Fruit fly (Drosophila melanogaster) whole organism, pupa: ENCODE measurements around the gene Prx1.

ENCODE experiments used
- CG10348 ChIP-seq: fragments of 200-800 bp; sonication (Bioruptor generic); IDR thresholded peaks from 2 replicates; pipeline ENCODE4 v1.3.6; 2022; ENCODE audit warnings: missing biosample characterization, missing genetic modification characterization
- CG12605 ChIP-seq: fragments of 200-800 bp; sonication (Bioruptor generic); IDR thresholded peaks from 2 replicates; pipeline ENCODE4 v1.3.6; 2022; ENCODE audit warnings: missing biosample characterization, missing genetic modification characterization
- CG13204 ChIP-seq: fragments of 200-800 bp; sonication (Bioruptor generic); optimal IDR thresholded peaks from 2 replicates; lab custom pipeline; 2018; ENCODE audit warnings: missing biosample characterization, mild to moderate bottlenecking, missing genetic modification characterization, moderate library complexity
- CG14655 ChIP-seq: fragments of 200-800 bp; sonication (Bioruptor generic); optimal IDR thresholded peaks from 3 replicates; lab custom pipeline; 2017; ENCODE audit warnings: mild to moderate bottlenecking, missing biosample characterization, missing genetic modification reagents, missing genetic modification characterization
- CG15710 ChIP-seq: fragments of 200-800 bp; sonication (Bioruptor generic); optimal IDR thresholded peaks from 2 replicates; lab custom pipeline; 2018; ENCODE audit warnings: missing biosample characterization, mild to moderate bottlenecking, missing genetic modification characterization, moderate library complexity
- CG17806 ChIP-seq: fragments of 200-800 bp; sonication (Bioruptor generic); optimal IDR thresholded peaks from 2 replicates; lab custom pipeline; 2018; ENCODE audit warnings: missing biosample characterization, mild to moderate bottlenecking, missing genetic modification characterization, moderate library complexity
- CG32121 ChIP-seq: fragments of 200-800 bp; sonication (Bioruptor generic); IDR thresholded peaks from 2 replicates; pipeline ENCODE4 v1.3.6; 2022; ENCODE audit warnings: missing biosample characterization, missing genetic modification characterization
- CG34367 ChIP-seq: fragments of 200-800 bp; sonication (Bioruptor generic); optimal IDR thresholded peaks from 2 replicates; lab custom pipeline; 2018; ENCODE audit warnings: missing biosample characterization, mild to moderate bottlenecking, missing genetic modification characterization
- CG4496 ChIP-seq: fragments of 200-800 bp; sonication (Bioruptor generic); IDR thresholded peaks from 3 replicates; pipeline ENCODE4 v1.3.6; 2022; ENCODE audit warnings: missing biosample characterization, missing genetic modification characterization
- CG8159 ChIP-seq: fragments of 200-800 bp; sonication (Bioruptor generic); optimal IDR thresholded peaks from 3 replicates; lab custom pipeline; 2018; ENCODE audit warnings: missing biosample characterization, mild to moderate bottlenecking, missing genetic modification characterization, moderate library complexity
- CG8301 ChIP-seq: fragments of 200-800 bp; sonication (Bioruptor generic); optimal IDR thresholded peaks from 2 replicates; lab custom pipeline; 2018; ENCODE audit warnings: missing biosample characterization, mild to moderate bottlenecking, missing genetic modification characterization
- CG9948 ChIP-seq: fragments of 200-800 bp; sonication (Bioruptor generic); optimal IDR thresholded peaks from 2 replicates; lab custom pipeline; 2018; ENCODE audit warnings: missing biosample characterization, mild to moderate bottlenecking, missing genetic modification characterization, moderate library complexity
- D1 ChIP-seq: fragments of 200-800 bp; sonication (Bioruptor generic); optimal IDR thresholded peaks from 2 replicates; lab custom pipeline; 2018; ENCODE audit warnings: missing biosample characterization, mild to moderate bottlenecking, missing genetic modification characterization, moderate library complexity
- EcR ChIP-seq: fragments of 200-800 bp; sonication (Bioruptor generic); optimal IDR thresholded peaks from 3 replicates; lab custom pipeline; 2019; ENCODE audit warnings: missing biosample characterization, missing genetic modification characterization, mild to moderate bottlenecking, moderate library complexity, missing genetic modification reagents
- Ets98B ChIP-seq: fragments of 200-800 bp; sonication (Bioruptor generic); IDR thresholded peaks from 2 replicates; pipeline ENCODE4 v1.3.6; 2022; ENCODE audit warnings: missing biosample characterization, missing genetic modification characterization
- Pif1A ChIP-seq: fragments of 200-800 bp; sonication (Bioruptor generic); optimal IDR thresholded peaks from 3 replicates; lab custom pipeline; 2016; ENCODE audit warnings: missing biosample characterization, missing genetic modification characterization
- Pif1B ChIP-seq: fragments of 200-800 bp; sonication (Bioruptor generic); optimal IDR thresholded peaks from 3 replicates; lab custom pipeline; 2016; ENCODE audit warnings: missing biosample characterization, missing genetic modification characterization
- Snoo ChIP-seq: fragments of 200-800 bp; sonication (Bioruptor generic); optimal IDR thresholded peaks from 3 replicates; lab custom pipeline; 2017; ENCODE audit warnings: missing biosample characterization, mild to moderate bottlenecking, missing genetic modification characterization, inconsistent platforms
- fd96Ca ChIP-seq: fragments of 200-800 bp; sonication (Bioruptor generic); IDR thresholded peaks from 3 replicates; pipeline ENCODE4 v1.3.6; 2022; ENCODE audit warnings: missing biosample characterization, missing genetic modification characterization
- gl ChIP-seq: fragments of 200-800 bp; sonication (Bioruptor generic); optimal IDR thresholded peaks from 2 replicates; lab custom pipeline; 2018; ENCODE audit warnings: missing biosample characterization, mild to moderate bottlenecking, missing genetic modification characterization
- rn ChIP-seq: fragments of 200-800 bp; sonication (Bioruptor generic); IDR thresholded peaks from 2 replicates; pipeline ENCODE4 v1.3.6; 2022; ENCODE audit warnings: missing biosample characterization, missing genetic modification characterization

Prx1 gene

dm6 chr3L:15227533-15228124 is 20.0 kb downstream of the Prx1 start:
- TF ChIP-seq CG15710 (tag; lab: Kevin White, UChicago) (no peak), Pif1B (no peak), CG32121 (GFP tag; lab: Robert Waterston, UW) (no peak), gl (tag; lab: Kevin White, UChicago) (no peak), CG34367 (tag; lab: Kevin White, UChicago) (no peak), Snoo (tag; lab: Kevin White, UChicago) (no peak), CG14655 (GFP tag; lab: Kevin White, UChicago) (no peak), CG8301 (tag; lab: Kevin White, UChicago) (no peak), D1 (no peak), CG13204 (no peak), Pif1A (GFP tag; lab: Kevin White, UChicago) (no peak), CG17806 (tag; lab: Kevin White, UChicago) (no peak), CG9948 (no peak), CG4496 (GFP tag; lab: Robert Waterston, UW) (no peak)

- TF ChIP-seq CG10348 (GFP tag; lab: Robert Waterston, UW), result no peak
- TF ChIP-seq Pif1A (GFP tag; lab: Kevin White, UChicago), result no peak
- TF ChIP-seq CG34367 (tag; lab: Kevin White, UChicago), result peak; percentile 69
- no peak for TF ChIP-seq CG12605
- peak; percentile 58 for TF ChIP-seq CG8159 (tag; lab: Kevin White, UChicago)
- no peak for TF ChIP-seq CG32121 (GFP tag; lab: Robert Waterston, UW)
- peak; percentile 72 for TF ChIP-seq CG9948
- TF ChIP-seq CG14655 (GFP tag; lab: Kevin White, UChicago), result peak; percentile 63
- TF ChIP-seq D1, result no peak
- 0 out of 3 replicates have a peak, but pooled peaks have one; percentile 5 for TF ChIP-seq CG4496 (GFP tag; lab: Robert Waterston, UW)
- peak; percentile 61 for TF ChIP-seq CG15710 (tag; lab: Kevin White, UChicago)
- TF ChIP-seq CG13204, result no peak
- peak; percentile 79 for TF ChIP-seq CG17806 (tag; lab: Kevin White, UChicago)
- peak; percentile 45 for TF ChIP-seq CG8301 (tag; lab: Kevin White, UChicago)
- TF ChIP-seq Snoo (tag; lab: Kevin White, UChicago), result no peak
- TF ChIP-seq rn (GFP tag; lab: Robert Waterston, UW), result no peak
- no peak for TF ChIP-seq Pif1B
- TF ChIP-seq fd96Ca (GFP tag; lab: Robert Waterston, UW), result no peak
- no peak for TF ChIP-seq EcR (GFP tag; lab: Kevin White, UChicago)
These were observed 21.8 kb downstream of the Prx1 start for dm6 chr3L:15229447-15229846.

- TF ChIP-seq gl (tag; lab: Kevin White, UChicago) (peak; percentile 58), CG8301 (tag; lab: Kevin White, UChicago) (peak; percentile 86), rn (GFP tag; lab: Robert Waterston, UW) (no peak), EcR (GFP tag; lab: Kevin White, UChicago) (no peak), CG17806 (tag; lab: Kevin White, UChicago) (peak; percentile 82), CG4496 (GFP tag; lab: Robert Waterston, UW) (peak; percentile 39; the same call in 1 of the 3 replicates), Ets98B (peak; percentile 37; the same call in 1 of the 2 replicates), CG12605 (peak; percentile 39; the same call in 1 of the 2 replicates), CG15710 (tag; lab: Kevin White, UChicago) (peak; percentile 82), CG34367 (tag; lab: Kevin White, UChicago) (peak; percentile 80), CG10348 (GFP tag; lab: Robert Waterston, UW) (peak; percentile 30; the same call in 1 of the 2 replicates), Pif1A (GFP tag; lab: Kevin White, UChicago) (peak; percentile 77), Snoo (tag; lab: Kevin White, UChicago) (peak; percentile 6), CG32121 (GFP tag; lab: Robert Waterston, UW) (peak; percentile 50; the same call in 1 of the 2 replicates), D1 (no peak), CG13204 (peak; percentile 19), Pif1B (peak; percentile 71), CG9948 (peak; percentile 88), CG14655 (GFP tag; lab: Kevin White, UChicago) (peak; percentile 90), fd96Ca (GFP tag; lab: Robert Waterston, UW) (peak; percentile 77), CG8159 (tag; lab: Kevin White, UChicago) (peak; percentile 82)
These were observed 22.7 kb downstream of the Prx1 start for dm6 chr3L:15230178-15230856.

- TF ChIP-seq Ets98B, result no peak
- TF ChIP-seq Snoo (tag; lab: Kevin White, UChicago), result no peak
- no peak for TF ChIP-seq rn (GFP tag; lab: Robert Waterston, UW)
These were observed 23.5 kb downstream of the Prx1 start for dm6 chr3L:15231167-15231566.

- TF ChIP-seq CG32121 (GFP tag; lab: Robert Waterston, UW) (no peak), CG15710 (tag; lab: Kevin White, UChicago) (no peak), CG34367 (tag; lab: Kevin White, UChicago) (no peak), EcR (GFP tag; lab: Kevin White, UChicago) (no peak), Pif1A (GFP tag; lab: Kevin White, UChicago) (no peak), rn (GFP tag; lab: Robert Waterston, UW) (no peak), fd96Ca (GFP tag; lab: Robert Waterston, UW) (no peak), CG8301 (tag; lab: Kevin White, UChicago) (no peak), D1 (no peak)
- TF ChIP-seq, all 21 proteins: peak for 0
These were observed 25.0 kb downstream of the Prx1 start for dm6 chr3L:15232431-15233254.
